Fruit fly (Drosophila melanogaster): Measurements from ENCODE around the gene CG6276.

Gene CG6276

DNA sequence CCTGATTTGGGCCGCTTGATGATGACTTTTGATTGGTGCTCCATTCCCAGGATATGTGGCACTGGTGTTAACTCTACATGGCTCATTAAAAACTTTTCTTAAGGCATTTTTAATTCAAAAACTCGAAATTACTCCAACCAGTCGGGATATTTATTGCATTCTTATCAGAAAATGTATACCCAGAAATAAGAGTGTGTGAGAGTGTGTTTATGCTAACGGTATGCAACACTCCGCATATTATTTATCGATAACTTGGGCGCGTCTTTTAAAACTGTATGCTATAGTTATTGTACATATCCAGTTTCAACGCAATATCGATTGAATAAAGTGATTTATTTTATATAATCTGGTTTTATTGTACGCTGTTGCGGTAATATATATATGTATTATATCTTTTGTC lies 47.6 kb upstream of the CG6276 start, which contains the start of gene CG34404 (continued):
- TF ChIP-seq CG5180 (GFP tag; optimal IDR thresholded peaks at IDR 0.05) (no peak), gt (GFP tag; IDR thresholded peaks at IDR 0.05) (no peak), ttk (GFP tag; IDR thresholded peaks at IDR 0.05) (no peak), Mad (GFP tag; optimal IDR thresholded peaks at IDR 0.05) (no peak), Dbx (GFP tag; IDR thresholded peaks at IDR 0.05) (no peak), Hmx (GFP tag; optimal IDR thresholded peaks at IDR 0.05) (no peak), CG2116 (GFP tag; optimal IDR thresholded peaks at IDR 0.05) (peak; percentile 41), nau (GFP tag; optimal IDR thresholded peaks at IDR 0.05) (no peak), CG11456 (GFP tag; IDR thresholded peaks at IDR 0.05) (no peak), pzg (GFP tag; optimal IDR thresholded peaks at IDR 0.05) (peak; percentile 46), sr (GFP tag; IDR thresholded peaks at IDR 0.05) (no peak), CG12236 (GFP tag; optimal IDR thresholded peaks at IDR 0.05) (no peak), CG12155 (GFP tag; optimal IDR thresholded peaks at IDR 0.05) (no peak), Nf-YC (tag; optimal IDR thresholded peaks at IDR 0.05) (no peak), CG9437 (GFP tag; optimal IDR thresholded peaks at IDR 0.05) (no peak), NfI (GFP tag; optimal IDR thresholded peaks at IDR 0.05) (no peak), CG12299 (tag; optimal IDR thresholded peaks at IDR 0.05) (no peak), CG18262 (tag; optimal IDR thresholded peaks at IDR 0.05) (no peak), CG9797 (GFP tag; optimal IDR thresholded peaks at IDR 0.05) (no peak), dysf (GFP tag; IDR thresholded peaks at IDR 0.05) (no peak), pan (optimal IDR thresholded peaks at IDR 0.05) (no peak), pan (GFP tag; optimal IDR thresholded peaks at IDR 0.05 in 1 of 2, IDR thresholded peaks at IDR 0.05 in 1 of 2) (no peak), luna (GFP tag; optimal IDR thresholded peaks at IDR 0.05) (no peak), nom (GFP tag; optimal IDR thresholded peaks at IDR 0.05) (no peak), Poxn (GFP tag; IDR thresholded peaks at IDR 0.05) (no peak), bab2 (GFP tag; optimal IDR thresholded peaks at IDR 0.05) (no peak), Lhr (GFP tag; optimal IDR thresholded peaks at IDR 0.05) (no peak), CG4404 (GFP tag; IDR thresholded peaks at IDR 0.05) (no peak), dm (GFP tag; optimal IDR thresholded peaks at IDR 0.05) (no peak), CG12659 (GFP tag; optimal IDR thresholded peaks at IDR 0.05) (no peak), Atf6 (GFP tag; IDR thresholded peaks at IDR 0.05) (no peak), CG15696 (tag; optimal IDR thresholded peaks at IDR 0.05) (no peak), nmo (GFP tag; optimal IDR thresholded peaks at IDR 0.05) (no peak), E2f2 (GFP tag; IDR thresholded peaks at IDR 0.05) (peak; percentile 89), fu2 (GFP tag; optimal IDR thresholded peaks at IDR 0.05) (no peak), grau (tag; optimal IDR thresholded peaks at IDR 0.05) (no peak), HLH54F (GFP tag; optimal IDR thresholded peaks at IDR 0.05) (no peak), NFAT (GFP tag; IDR thresholded peaks at IDR 0.05) (no peak), Sry-δ (GFP tag; optimal IDR thresholded peaks at IDR 0.05) (peak; percentile 31), CG3407 (GFP tag; optimal IDR thresholded peaks at IDR 0.05) (no peak), dmrt99B (tag; optimal IDR thresholded peaks at IDR 0.05) (no peak), Med (GFP tag) (peak; percentile 66), Tbp (GFP tag; optimal IDR thresholded peaks at IDR 0.05) (no peak), salm (tag; optimal IDR thresholded peaks at IDR 0.05) (no peak), gem (tag; optimal IDR thresholded peaks at IDR 0.05) (no peak), CG9817 (tag; optimal IDR thresholded peaks at IDR 0.05) (no peak), row (GFP tag; IDR thresholded peaks at IDR 0.05) (no peak), Doc3 (GFP tag; IDR thresholded peaks at IDR 0.05; ENCODE audit: partially characterized antibody) (no peak), CG14710 (tag; optimal IDR thresholded peaks at IDR 0.05) (peak; percentile 42), insv (GFP tag; optimal IDR thresholded peaks at IDR 0.05) (peak; percentile 61 to 96), CoRest (tag; optimal IDR thresholded peaks at IDR 0.05) (no peak), cwo (GFP tag; optimal IDR thresholded peaks at IDR 0.05) (no peak)

Data from whole organism, embryonic.